Worm (Caenorhabditis elegans): ENCODE results near the gene F56D6.14.
"Not testable (repeated sequence)": the region's sequence is repeated elsewhere in the genome, so short reads cannot be mapped to it uniquely, and the experiment has no call there.

The F56D6.14 gene

DNA sequence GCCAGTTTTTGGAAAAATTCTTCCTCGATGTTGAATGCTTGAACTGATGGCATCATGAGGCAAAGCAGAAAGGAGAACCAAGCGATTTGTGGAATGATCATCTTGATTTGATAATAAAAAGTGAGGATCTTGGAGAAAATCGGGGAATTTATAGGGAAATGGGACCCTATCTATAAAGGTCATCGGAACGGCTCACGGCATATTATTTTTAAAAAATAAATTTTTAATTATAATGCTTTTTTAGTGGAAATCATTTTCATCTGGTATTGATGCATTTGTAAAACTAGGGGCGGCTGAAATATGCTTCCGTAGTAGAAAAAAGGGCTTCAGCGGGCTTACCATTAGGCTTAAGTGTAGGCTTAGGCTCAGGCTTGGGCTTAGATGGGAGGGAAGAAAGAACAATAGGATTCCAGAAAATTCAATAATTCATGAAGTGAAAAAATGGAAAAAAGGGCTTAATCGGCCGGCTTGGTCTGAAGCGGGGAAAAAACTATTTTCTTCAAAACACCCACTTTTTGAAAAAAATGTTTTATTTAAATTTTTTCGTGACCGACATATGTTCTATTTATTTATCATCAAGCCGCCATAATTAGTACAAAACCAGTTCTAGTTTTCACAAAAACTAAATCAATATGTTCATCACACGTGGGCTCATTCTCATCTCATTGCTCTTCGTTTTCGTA is 9.9 kb upstream of the F56D6.14 start, which contains the start of the genes F56D6.22 and F56D6.12:
Gene F56D6.22 (minus strand): TSS at position 101 of the 683 bp plus-strand sequence.
Gene F56D6.12 (plus strand): TSS at position 633 of the 683 bp plus-strand sequence.
- TF ChIP-seq alr-1 (tag; optimal IDR thresholded peaks at IDR 0.05) (no peak), ama-1 (optimal IDR thresholded peaks at IDR 0.05) (no peak), nhr-12 (tag; optimal IDR thresholded peaks at IDR 0.05) (no peak), sma-9 (GFP tag; optimal IDR thresholded peaks at IDR 0.05) (no peak), sma-9 (tag; optimal IDR thresholded peaks at IDR 0.05) (no peak), F13H6.1 (tag; optimal IDR thresholded peaks at IDR 0.05) (no peak), elt-3 (tag; optimal IDR thresholded peaks at IDR 0.05) (no peak), zag-1 (tag; optimal IDR thresholded peaks at IDR 0.05) (no peak)

DNA sequence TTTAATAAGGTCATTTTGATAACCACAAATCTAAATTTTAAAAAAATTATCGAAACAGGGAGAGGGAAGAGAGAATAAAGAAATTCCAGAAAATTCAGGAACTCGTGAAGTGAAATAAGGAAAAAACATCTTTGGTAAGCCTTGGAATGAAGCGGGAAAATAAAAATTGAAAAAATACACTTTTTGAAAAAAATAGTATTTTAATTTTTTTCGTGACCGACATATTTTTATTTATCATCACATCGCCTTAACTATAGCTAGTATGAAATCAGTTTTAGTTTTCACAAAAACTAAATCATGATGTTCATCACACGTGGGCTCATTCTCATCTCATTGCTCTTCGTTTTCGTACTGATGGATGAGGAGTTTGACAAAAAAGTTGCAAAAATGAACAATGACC is 8.4 kb upstream of the F56D6.14 start, which contains the start of gene F56D6.13:
Gene F56D6.13 (plus strand): TSS at position 301 of the 400 bp plus-strand sequence.
- no peak for TF ChIP-seq sem-4 (tag; optimal IDR thresholded peaks at IDR 0.05)
- TF ChIP-seq nhr-25 (tag; optimal IDR thresholded peaks at IDR 0.05) = no peak
- TF ChIP-seq lin-13 (GFP tag; optimal IDR thresholded peaks at IDR 0.05) = no peak
- no peak for TF ChIP-seq ceh-16 (tag; optimal IDR thresholded peaks at IDR 0.05)
- TF ChIP-seq crh-2 (tag; optimal IDR thresholded peaks at IDR 0.05) = no peak
- TF ChIP-seq dmd-4 (tag; optimal IDR thresholded peaks at IDR 0.05) = no peak
- TF ChIP-seq blmp-1 (tag; optimal IDR thresholded peaks at IDR 0.05; ENCODE audit: insufficient read depth) = no peak

DNA sequence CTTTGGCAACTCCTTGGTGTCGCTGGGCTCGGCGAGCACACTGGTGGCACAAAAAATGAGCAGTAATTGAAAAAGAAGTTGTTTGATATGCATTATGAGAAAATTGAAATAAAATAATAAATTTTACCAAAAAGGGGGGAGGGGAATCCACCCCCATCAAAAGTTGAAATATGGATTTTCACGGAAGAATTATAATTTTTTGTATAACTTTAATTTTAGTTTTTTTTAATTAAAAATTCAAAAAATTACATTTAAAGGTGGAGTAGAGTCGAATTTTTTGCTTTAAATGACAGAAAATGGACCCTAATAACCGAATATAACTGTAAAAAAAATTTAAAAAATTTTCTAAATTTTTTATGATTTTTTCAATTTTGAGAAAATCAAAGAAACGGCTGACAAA is 5.7 kb upstream of the F56D6.14 start, which contains the start of gene F56D6.18:
Gene F56D6.18 (minus strand): TSS at position 101 of the 400 bp plus-strand sequence.
- TF ChIP-seq C34F6.9, nhr-23, aly-2 (tag; optimal IDR thresholded peaks at IDR 0.05): not testable (repeated sequence)

DNA sequence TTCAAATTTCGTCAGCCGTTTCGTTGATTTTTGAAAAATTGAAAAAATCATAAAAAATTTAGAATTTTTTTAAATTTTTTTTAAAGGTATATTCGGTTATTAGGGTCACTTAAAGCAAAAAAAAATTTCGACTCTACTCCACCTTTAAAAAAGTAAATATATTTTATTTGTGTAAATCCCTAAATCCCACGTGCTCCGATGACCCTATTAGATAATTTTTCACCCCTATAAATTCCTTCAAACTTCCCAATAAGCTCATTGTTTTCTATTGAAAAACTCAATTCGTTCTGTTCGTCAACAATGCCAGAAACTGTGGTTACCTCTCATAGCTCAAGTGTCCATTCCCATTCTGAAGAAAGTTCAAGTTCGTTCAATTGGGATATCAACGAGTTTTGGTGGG is 4.9 kb upstream of the F56D6.14 start, which contains the start of gene F56D6.20:
Gene F56D6.20 (plus strand): TSS at position 301 of the 400 bp plus-strand sequence.
- TF ChIP-seq ZK546.5 (tag; optimal IDR thresholded peaks at IDR 0.05) = no peak
- TF ChIP-seq mdl-1 (tag; optimal IDR thresholded peaks at IDR 0.05) = no peak

DNA sequence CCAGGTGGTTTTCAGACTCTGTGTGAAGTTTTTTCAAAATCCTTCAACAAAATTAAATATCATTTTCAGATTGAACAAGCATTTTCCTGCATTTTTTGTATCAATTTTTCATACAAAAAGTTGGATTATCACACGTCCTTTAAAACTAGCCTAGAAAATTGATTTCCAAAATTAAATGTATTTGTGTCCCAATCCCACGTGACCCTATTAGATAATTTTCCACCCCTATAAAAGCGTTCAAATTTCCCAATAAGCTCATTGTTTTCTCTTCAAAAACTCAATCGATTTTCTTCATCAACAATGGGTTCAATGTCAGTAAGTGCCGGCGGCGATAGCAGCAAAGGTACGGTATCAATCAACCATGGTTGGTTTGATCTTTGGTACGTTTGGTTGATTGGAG is 3.0 kb upstream of the F56D6.14 start, which contains the start of gene F56D6.19:
Gene F56D6.19 (plus strand): TSS at position 301 of the 400 bp plus-strand sequence.
- TF ChIP-seq mdl-1 (tag; optimal IDR thresholded peaks at IDR 0.05) = no peak
- TF ChIP-seq nhr-6 (tag; optimal IDR thresholded peaks at IDR 0.05) = no peak
- TF ChIP-seq egl-27 (tag; optimal IDR thresholded peaks at IDR 0.05) = no peak
- TF ChIP-seq mab-5 (tag; optimal IDR thresholded peaks at IDR 0.05) = no peak
- no peak for TF ChIP-seq peb-1 (tag; optimal IDR thresholded peaks at IDR 0.05)
- no peak for TF ChIP-seq F13H6.1 (tag; optimal IDR thresholded peaks at IDR 0.05)
- no peak for TF ChIP-seq lin-11 (tag; optimal IDR thresholded peaks at IDR 0.05)
- no peak for TF ChIP-seq nhr-21 (tag; optimal IDR thresholded peaks at IDR 0.05)
- TF ChIP-seq lin-39 (tag; optimal IDR thresholded peaks at IDR 0.05) = no peak
- no peak for TF ChIP-seq gmeb-1 (tag; optimal IDR thresholded peaks at IDR 0.05)
- TF ChIP-seq blmp-1 (tag; optimal IDR thresholded peaks at IDR 0.05; ENCODE audit: insufficient read depth) = no peak
- TF ChIP-seq ztf-1 (GFP tag; conservative IDR thresholded peaks at IDR 0.05) = no peak
- no peak for TF ChIP-seq sma-9 (GFP tag; optimal IDR thresholded peaks at IDR 0.05)
- no peak for TF ChIP-seq sma-9 (tag; optimal IDR thresholded peaks at IDR 0.05)
- TF ChIP-seq nhr-129 (tag; optimal IDR thresholded peaks at IDR 0.05) = no peak
- TF ChIP-seq R02D3.7 (tag; optimal IDR thresholded peaks at IDR 0.05) = no peak

DNA sequence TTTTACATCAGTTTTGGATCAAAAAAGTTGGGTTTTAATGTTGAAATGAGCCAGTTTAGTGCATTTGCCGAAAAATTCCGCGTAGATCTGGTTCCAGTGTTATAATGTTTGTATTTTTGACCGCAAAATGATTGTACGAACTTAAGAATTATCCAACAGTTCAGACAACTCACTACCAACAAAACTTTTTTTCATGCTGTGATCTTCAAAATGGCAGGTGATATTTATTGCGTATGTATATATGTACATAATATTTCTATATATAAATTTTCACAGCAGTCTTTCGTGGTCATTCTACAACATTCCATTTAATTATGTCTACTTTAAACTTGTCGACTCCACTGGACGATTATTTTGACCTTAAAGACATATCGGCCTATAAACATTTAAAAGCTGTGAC is 2.2 kb upstream of the F56D6.14 start, which contains the start of gene srz-20:
Gene srz-20 (plus strand): TSS at position 301 of the 400 bp plus-strand sequence.
- TF ChIP-seq unc-39 (tag; optimal IDR thresholded peaks at IDR 0.05) (no peak), ceh-16 (tag; optimal IDR thresholded peaks at IDR 0.05) (no peak), nhr-21 (tag; optimal IDR thresholded peaks at IDR 0.05) (no peak), lsy-2 (tag; optimal IDR thresholded peaks at IDR 0.05) (no peak), sem-4 (tag; optimal IDR thresholded peaks at IDR 0.05) (no peak), ztf-11 (tag; optimal IDR thresholded peaks at IDR 0.05) (no peak), ceh-82 (tag; optimal IDR thresholded peaks at IDR 0.05) (no peak), lin-11 (tag; optimal IDR thresholded peaks at IDR 0.05) (no peak), R02D3.7 (tag; optimal IDR thresholded peaks at IDR 0.05) (no peak)

Measured in whole organism, L2 larva.